5 worm cellular contexts compared by ENCODE assay signal in the genomic region with DNA sequence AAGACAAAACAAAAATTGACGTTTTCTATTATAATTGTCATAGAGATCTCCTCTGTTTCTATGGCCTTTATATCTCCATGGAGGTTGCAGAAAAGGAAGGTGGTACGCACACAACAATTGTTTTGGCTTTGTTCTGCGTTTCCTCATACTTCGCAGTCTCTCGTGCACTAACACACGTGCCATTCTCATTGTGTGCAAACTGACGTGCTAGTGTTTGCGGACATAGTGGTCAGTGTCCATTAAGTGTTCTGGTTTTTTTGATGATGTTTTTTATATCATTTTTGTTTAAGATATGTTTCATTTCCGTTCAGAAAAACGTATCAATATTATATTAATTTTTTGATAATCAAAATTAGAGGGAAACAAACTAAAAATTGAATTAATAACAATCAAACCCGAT.
TF ChIP-seq lines count a peak whose summit lies in the region.

C36E6.2 (plus strand) TSS at position 261 of the 400 bp plus-strand sequence.

TF ChIP-seq in whole organism, L1 larva, 84 proteins besides CTCF, POLR2A, EP300 and RAD21 (continues in another document):
- peak; percentile 40 for TF ChIP-seq snpc-4 (tag; optimal IDR thresholded peaks at IDR 0.05; lab: Kevin White, UChicago)
- peak; percentile 30 for TF ChIP-seq ceh-8 (GFP tag; optimal IDR thresholded peaks at IDR 0.05; lab: Kevin White, UChicago)
- no peak for TF ChIP-seq efl-3 (GFP tag; optimal IDR thresholded peaks at IDR 0.05; lab: Kevin White, UChicago)
- no peak for TF ChIP-seq hpl-2 (GFP tag; optimal IDR thresholded peaks at IDR 0.05; lab: Kevin White, UChicago)
- TF ChIP-seq unc-130 (tag; optimal IDR thresholded peaks at IDR 0.05; lab: Kevin White, UChicago): peak; percentile 88
- TF ChIP-seq elt-2 (tag; optimal IDR thresholded peaks at IDR 0.05; lab: Kevin White, UChicago): no peak
- TF ChIP-seq nhr-77 (tag; optimal IDR thresholded peaks at IDR 0.05; lab: Kevin White, UChicago): no peak
- TF ChIP-seq ceh-82 (tag; optimal IDR thresholded peaks at IDR 0.05; lab: Kevin White, UChicago): peak; percentile 72 to 75 (median 74)
- TF ChIP-seq ztf-4 (tag; optimal IDR thresholded peaks at IDR 0.05; lab: Kevin White, UChicago): peak; percentile 75
- no peak for TF ChIP-seq lin-15B (tag; optimal IDR thresholded peaks at IDR 0.05; lab: Kevin White, UChicago)
- TF ChIP-seq C04F5.9 (tag; optimal IDR thresholded peaks at IDR 0.05; lab: Kevin White, UChicago): peak; percentile 51
- no peak for TF ChIP-seq mef-2 (tag; optimal IDR thresholded peaks at IDR 0.05; lab: Kevin White, UChicago)
- TF ChIP-seq unc-86 (tag; optimal IDR thresholded peaks at IDR 0.05; lab: Kevin White, UChicago): peak; percentile 73
- TF ChIP-seq sup-37 (GFP tag; optimal IDR thresholded peaks at IDR 0.05; lab: Kevin White, UChicago): no peak
- TF ChIP-seq alr-1 (tag; optimal IDR thresholded peaks at IDR 0.05; lab: Kevin White, UChicago; ENCODE audit: borderline replicate concordance): no peak
- TF ChIP-seq irx-1 (tag; optimal IDR thresholded peaks at IDR 0.05; lab: Kevin White, UChicago): peak; percentile 70
- peak; percentile 85 for TF ChIP-seq nhr-20 (tag; optimal IDR thresholded peaks at IDR 0.05; lab: Kevin White, UChicago)

TF ChIP-seq in whole organism, L3 larva, 47 proteins besides CTCF, POLR2A, EP300 and RAD21 (continues in another document):
- TF ChIP-seq nhr-77 (tag; optimal IDR thresholded peaks at IDR 0.05; lab: Kevin White, UChicago): no peak
- no peak for TF ChIP-seq fkh-2 (tag; optimal IDR thresholded peaks at IDR 0.05; lab: Kevin White, UChicago)
- no peak for TF ChIP-seq daf-12 (tag; optimal IDR thresholded peaks at IDR 0.05; lab: Kevin White, UChicago)
- TF ChIP-seq nhr-237 (tag; optimal IDR thresholded peaks at IDR 0.05; lab: Kevin White, UChicago): no peak
- TF ChIP-seq nhr-67 (tag; optimal IDR thresholded peaks at IDR 0.05; lab: Kevin White, UChicago): no peak
- no peak for TF ChIP-seq fkh-10 (GFP tag; optimal IDR thresholded peaks at IDR 0.05; lab: Kevin White, UChicago)
- TF ChIP-seq elt-1 (tag; optimal IDR thresholded peaks at IDR 0.05; lab: Kevin White, UChicago): no peak
- TF ChIP-seq ZK546.5 (tag; optimal IDR thresholded peaks at IDR 0.05; lab: Kevin White, UChicago): no peak
- no peak for TF ChIP-seq ztf-4 (tag; optimal IDR thresholded peaks at IDR 0.05; lab: Kevin White, UChicago)
- TF ChIP-seq R02D3.7 (tag; optimal IDR thresholded peaks at IDR 0.05; lab: Kevin White, UChicago): no peak
- peak; percentile 89 for TF ChIP-seq egl-5 (tag; optimal IDR thresholded peaks at IDR 0.05; lab: Kevin White, UChicago)
- no peak for TF ChIP-seq ztf-11 (tag; optimal IDR thresholded peaks at IDR 0.05; lab: Kevin White, UChicago)
- TF ChIP-seq nfya-1 (tag; optimal IDR thresholded peaks at IDR 0.05; lab: Kevin White, UChicago; ENCODE audit: insufficient read depth): peak; percentile 77
- peak; percentile 31 for TF ChIP-seq nhr-43 (tag; optimal IDR thresholded peaks at IDR 0.05; lab: Kevin White, UChicago; ENCODE audit: poor library complexity, severe bottlenecking)
- TF ChIP-seq nhr-76 (tag; optimal IDR thresholded peaks at IDR 0.05; lab: Kevin White, UChicago): no peak
- no peak for TF ChIP-seq ceh-82 (tag; optimal IDR thresholded peaks at IDR 0.05; lab: Kevin White, UChicago)
- no peak for TF ChIP-seq unc-39 (tag; optimal IDR thresholded peaks at IDR 0.05; lab: Kevin White, UChicago)
- TF ChIP-seq aly-2 (tag; optimal IDR thresholded peaks at IDR 0.05; lab: Kevin White, UChicago): no peak

TF ChIP-seq in whole organism, early embryonic, 17 proteins besides CTCF, POLR2A, EP300 and RAD21:
- TF ChIP-seq ceh-36 (tag; optimal IDR thresholded peaks at IDR 0.05; lab: Kevin White, UChicago) (no peak), tbx-37 (GFP tag; conservative IDR thresholded peaks at IDR 0.05; lab: Robert Waterston, UW) (no peak), pes-1 (GFP tag; IDR thresholded peaks at IDR 0.05; lab: Robert Waterston, UW) (no peak), hmg-4 (GFP tag; optimal IDR thresholded peaks at IDR 0.05; lab: Kevin White, UChicago) (peak; percentile 39), aly-1 (tag; optimal IDR thresholded peaks at IDR 0.05; lab: Kevin White, UChicago) (no peak), sea-1 (GFP tag; conservative IDR thresholded peaks at IDR 0.05; lab: Robert Waterston, UW) (no peak), ceh-13 (GFP tag; optimal IDR thresholded peaks at IDR 0.05; lab: Kevin White, UChicago) (no peak), scrt-1 (GFP tag; IDR thresholded peaks at IDR 0.05; lab: Robert Waterston, UW) (0 out of 2 replicates have a peak, but pooled peaks have one; percentile 33), B0310.2 (tag; optimal IDR thresholded peaks at IDR 0.05; lab: Kevin White, UChicago) (no peak)
TF ChIP-seq in whole organism, early embryonic: peak in this region for 2.

TF ChIP-seq in whole organism, midembryonic, 9 proteins besides CTCF, POLR2A, EP300 and RAD21:
- TF ChIP-seq cog-1 (tag; optimal IDR thresholded peaks at IDR 0.05; lab: Kevin White, UChicago) (peak; percentile 59), flt-1 (GFP tag; IDR thresholded peaks at IDR 0.05; lab: Robert Waterston, UW) (peak; percentile 42; the same call in 1 of the 2 replicates), T22C8.4 (GFP tag; IDR thresholded peaks at IDR 0.05; lab: Robert Waterston, UW) (no peak), ref-1 (GFP tag; conservative IDR thresholded peaks at IDR 0.05; lab: Robert Waterston, UW) (peak; percentile 87), ztf-23 (GFP tag; IDR thresholded peaks at IDR 0.05; lab: Robert Waterston, UW) (no peak), klf-2 (GFP tag; conservative IDR thresholded peaks at IDR 0.05; lab: Robert Waterston, UW) (no peak), tab-1 (GFP tag; IDR thresholded peaks at IDR 0.05; lab: Robert Waterston, UW) (no peak), med-1 (GFP tag; optimal IDR thresholded peaks at IDR 0.05; lab: Kevin White, UChicago; ENCODE audit: insufficient read depth) (no peak), ztf-29 (GFP tag; IDR thresholded peaks at IDR 0.05; lab: Robert Waterston, UW) (peak; percentile 52; the same call in 1 of the 2 replicates)

TF ChIP-seq in whole organism, young adult, 124 proteins besides CTCF, POLR2A, EP300 and RAD21 (continues in another document):
- TF ChIP-seq him-1 (tag; optimal IDR thresholded peaks at IDR 0.05; lab: Kevin White, UChicago) (no peak), ztf-3 (GFP tag; optimal IDR thresholded peaks at IDR 0.05; lab: Kevin White, UChicago) (no peak), F33H1.4 (GFP tag; IDR thresholded peaks at IDR 0.05; lab: Robert Waterston, UW) (no peak), zfh-2 (GFP tag; conservative IDR thresholded peaks at IDR 0.05; lab: Robert Waterston, UW) (no peak), ceh-91 (GFP tag; IDR thresholded peaks at IDR 0.05; lab: Robert Waterston, UW) (no peak), bed-1 (GFP tag; IDR thresholded peaks at IDR 0.05; lab: Robert Waterston, UW) (no peak), F55B11.4 (tag; optimal IDR thresholded peaks at IDR 0.05; lab: Kevin White, UChicago; ENCODE audit: borderline replicate concordance, insufficient read depth) (no peak), mel-28 (tag; optimal IDR thresholded peaks at IDR 0.05; lab: Kevin White, UChicago; ENCODE audit: borderline replicate concordance) (no peak), chd-7 (tag; optimal IDR thresholded peaks at IDR 0.05; lab: Kevin White, UChicago) (no peak), egl-44 (GFP tag; IDR thresholded peaks at IDR 0.05; lab: Robert Waterston, UW) (no peak), ztf-26 (tag; optimal IDR thresholded peaks at IDR 0.05; lab: Kevin White, UChicago) (no peak), ztf-25 (GFP tag; IDR thresholded peaks at IDR 0.05; lab: Robert Waterston, UW) (no peak), T07F8.4 (tag; optimal IDR thresholded peaks at IDR 0.05; lab: Kevin White, UChicago) (no peak), lin-26 (GFP tag; IDR thresholded peaks at IDR 0.05; lab: Robert Waterston, UW) (no peak), mxl-1 (tag; optimal IDR thresholded peaks at IDR 0.05; lab: Kevin White, UChicago) (no peak), F23B12.7 (tag; optimal IDR thresholded peaks at IDR 0.05; lab: Kevin White, UChicago; ENCODE audit: insufficient read depth) (peak; percentile 15), sea-2 (GFP tag; IDR thresholded peaks at IDR 0.05; lab: Robert Waterston, UW) (no peak), lin-54 (GFP tag; optimal IDR thresholded peaks at IDR 0.05; lab: Kevin White, UChicago) (no peak), nhr-120 (GFP tag; IDR thresholded peaks at IDR 0.05; lab: Robert Waterston, UW) (no peak), somi-1 (GFP tag; optimal IDR thresholded peaks at IDR 0.05; lab: Kevin White, UChicago) (no peak), Y79H2A.3 (GFP tag; conservative IDR thresholded peaks at IDR 0.05; lab: Robert Waterston, UW) (no peak), K11D2.4 (GFP tag; IDR thresholded peaks at IDR 0.05; lab: Robert Waterston, UW) (0 out of 2 replicates have a peak, but pooled peaks have one; percentile 30), efl-1 (GFP tag; optimal IDR thresholded peaks at IDR 0.05; lab: Kevin White, UChicago) (no peak), aptf-2 (GFP tag; conservative IDR thresholded peaks at IDR 0.05; lab: Robert Waterston, UW) (no peak), attf-3 (GFP tag; conservative IDR thresholded peaks at IDR 0.05; lab: Robert Waterston, UW) (no peak), ztf-6 (GFP tag; IDR thresholded peaks at IDR 0.05; lab: Robert Waterston, UW) (no peak), T26A5.8 (tag; optimal IDR thresholded peaks at IDR 0.05; lab: Kevin White, UChicago) (no peak), ZK185.1 (tag; optimal IDR thresholded peaks at IDR 0.05; lab: Kevin White, UChicago; ENCODE audit: poor library complexity, severe bottlenecking) (no peak), rpc-1 (optimal IDR thresholded peaks at IDR 0.05; lab: Kevin White, UChicago) (no peak), rpc-1 (tag; optimal IDR thresholded peaks at IDR 0.05; lab: Kevin White, UChicago) (no peak), athp-1 (tag; optimal IDR thresholded peaks at IDR 0.05; lab: Kevin White, UChicago) (no peak), lsy-27 (tag; optimal IDR thresholded peaks at IDR 0.05; lab: Kevin White, UChicago; ENCODE audit: borderline replicate concordance, insufficient read depth) (no peak), C17E4.6 (GFP tag; IDR thresholded peaks at IDR 0.05; lab: Robert Waterston, UW) (no peak), madf-3 (GFP tag; IDR thresholded peaks at IDR 0.05; lab: Robert Waterston, UW) (no peak), Y53G8AR.9 (GFP tag; conservative IDR thresholded peaks at IDR 0.05; lab: Robert Waterston, UW) (no peak), Y53F4B.3 (GFP tag; IDR thresholded peaks at IDR 0.05; lab: Robert Waterston, UW) (no peak), B0336.3 (GFP tag; IDR thresholded peaks at IDR 0.05; lab: Robert Waterston, UW) (no peak), lir-1 (GFP tag; conservative IDR thresholded peaks at IDR 0.05; lab: Robert Waterston, UW) (no peak), K12H6.12 (tag; optimal IDR thresholded peaks at IDR 0.05; lab: Kevin White, UChicago) (peak; percentile 15), ztf-28 (GFP tag; IDR thresholded peaks at IDR 0.05; lab: Robert Waterston, UW) (no peak)

Comparison
In these comparisons a context has a peak if more than half of its experiments do, and no peak if none do; other contexts are left out.
1. Of the 8 proteins assayed by ChIP-seq in both whole organism, young adult and whole organism, L1 larva: peak only in whole organism, young adult: none; only in whole organism, L1 larva: dpl-1, efl-1, lin-35, nhr-90 and unc-130; in both: none; in neither: 2; mixed calls (peak in some experiments, not most) for 1.